Worm (Caenorhabditis elegans) whole organism, young adult: ENCODE measurements around the gene ZK1307.9.

Source experiments
- F39B2.1 ChIP-seq: fragments of 200-800 bp; sonication (Bioruptor generic); IDR thresholded peaks from 2 replicates; pipeline ENCODE4 v1.3.6; 2022; ENCODE audit warnings: missing genetic modification reagents, missing genetic modification characterization, missing compliant biosample characterization
- Y56A3A.18 ChIP-seq: fragments of 200-800 bp; sonication (Bioruptor generic); IDR thresholded peaks from 2 replicates; pipeline ENCODE4 v1.3.6; 2022; ENCODE audit warnings: missing genetic modification reagents, missing genetic modification characterization, missing compliant biosample characterization
- chd-7 ChIP-seq: sonication (generic microtip); optimal IDR thresholded peaks from 2 replicates; lab custom pipeline; 2016; ENCODE audit warnings: mild to moderate bottlenecking, missing genetic modification characterization, moderate library complexity, missing compliant biosample characterization
- dpl-1 ChIP-seq: fragments of 150-350 bp; optimal IDR thresholded peaks from 2 replicates; lab custom pipeline; 2014; ENCODE audit warnings: missing biosample characterization, missing genetic modification reagents, missing genetic modification characterization
- nhr-90 ChIP-seq: sonication (generic microtip); optimal IDR thresholded peaks from 2 replicates; lab custom pipeline; 2016; ENCODE audit warnings: missing genotype, mild to moderate bottlenecking, missing genetic modification characterization, missing compliant biosample characterization
- somi-1 ChIP-seq: fragments of 200-800 bp; sonication (Bioruptor generic); optimal IDR thresholded peaks from 2 replicates; lab custom pipeline; 2018; ENCODE audit warnings: mild to moderate bottlenecking, missing genetic modification characterization, missing compliant biosample characterization
- unc-130 ChIP-seq: sonication (generic microtip); optimal IDR thresholded peaks from 2 replicates; lab custom pipeline; 2016; ENCODE audit warnings: missing genetic modification reagents, missing genetic modification characterization, missing compliant biosample characterization
- unc-62 ChIP-seq: fragments of 150-350 bp; optimal IDR thresholded peaks from 2 replicates; lab custom pipeline; 2014; ENCODE audit warnings: missing biosample characterization, missing genetic modification reagents, missing genetic modification characterization

DNA sequence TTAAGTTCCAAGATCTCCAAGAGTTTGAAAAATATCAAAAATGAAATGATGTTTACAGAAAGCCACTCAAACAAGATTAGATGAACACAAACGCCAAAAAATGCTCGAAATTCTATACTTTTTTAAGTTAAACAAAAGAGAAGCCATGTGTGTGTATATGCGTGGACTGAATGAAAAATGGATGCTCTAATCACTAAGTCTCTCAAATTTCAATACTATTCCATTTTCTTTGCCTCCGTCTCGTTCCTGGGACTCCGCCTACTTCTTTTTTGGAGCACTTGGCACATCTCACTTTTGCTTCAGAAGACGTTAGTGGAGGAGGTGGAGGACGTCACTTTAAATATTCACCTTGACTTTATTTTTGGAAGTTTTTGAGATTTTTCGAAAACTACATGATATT lies 30.6 kb downstream of the ZK1307.9 start:
- TF ChIP-seq Y56A3A.18 (no peak), chd-7 (tag; lab: Kevin White, UChicago) (no peak), unc-130 (GFP tag; lab: Kevin White, UChicago) (no peak), F39B2.1 (GFP tag; lab: Robert Waterston, UW) (no peak), unc-62 (GFP tag; lab: Kevin White, UChicago) (no peak), nhr-90 (no peak), dpl-1 (no peak), somi-1 (no peak)
